Fruit fly (Drosophila melanogaster) whole organism, embryonic: ENCODE results near the gene CG5225.

Experiments used
- ATbp ChIP-seq: fragments of 200-800 bp; sonication (Bioruptor generic); optimal IDR thresholded peaks from 2 replicates; lab custom pipeline; 2017; ENCODE audit warnings: missing biosample characterization, mild to moderate bottlenecking, missing genetic modification characterization, missing genetic modification reagents
- Bteb2 ChIP-seq: fragments of 200-800 bp; sonication (Bioruptor generic); optimal IDR thresholded peaks from 2 replicates; lab custom pipeline; 2016; ENCODE audit warnings: missing biosample characterization, missing genetic modification characterization
- CG10267 ChIP-seq: fragments of 200-800 bp; sonication (Bioruptor generic); optimal IDR thresholded peaks from 2 replicates; lab custom pipeline; 2018; ENCODE audit warnings: missing biosample characterization, mild to moderate bottlenecking, missing genetic modification characterization, moderate library complexity
- CG10321 ChIP-seq: fragments of 200-800 bp; sonication (Bioruptor generic); IDR thresholded peaks from 2 replicates; pipeline ENCODE4 v1.3.6; 2022; ENCODE audit warnings: missing biosample characterization, missing genetic modification characterization
- CG11247 ChIP-seq: fragments of 200-800 bp; sonication (Bioruptor generic); IDR thresholded peaks from 2 replicates; pipeline ENCODE4 v1.3.6; 2022; ENCODE audit warnings: missing biosample characterization, missing genetic modification characterization
- CG13296 ChIP-seq: fragments of 200-800 bp; sonication (Bioruptor generic); optimal IDR thresholded peaks from 3 replicates; lab custom pipeline; 2018; ENCODE audit warnings: missing biosample characterization, mild to moderate bottlenecking, missing genetic modification characterization
- CG14965 ChIP-seq: fragments of 200-800 bp; sonication (Bioruptor generic); optimal IDR thresholded peaks from 2 replicates; lab custom pipeline; 2016; ENCODE audit warnings: missing biosample characterization, missing genetic modification characterization, borderline replicate concordance
- CG18599 ChIP-seq: fragments of 200-800 bp; sonication (Bioruptor generic); optimal IDR thresholded peaks from 3 replicates; lab custom pipeline; 2017; ENCODE audit warnings: missing biosample characterization, missing genetic modification characterization, mild to moderate bottlenecking, moderate library complexity, missing genetic modification reagents
- CG30020 ChIP-seq: fragments of 200-800 bp; optimal IDR thresholded peaks from 2 replicates; lab custom pipeline; 2019; ENCODE audit warnings: missing biosample characterization, mild to moderate bottlenecking, missing genetic modification characterization, moderate library complexity
- CG30403 ChIP-seq: fragments of 200-800 bp; sonication (Bioruptor generic); optimal IDR thresholded peaks from 3 replicates; lab custom pipeline; 2016; ENCODE audit warnings: missing biosample characterization, missing genetic modification characterization
- CG3163 ChIP-seq: fragments of 200-800 bp; sonication (Bioruptor generic); optimal IDR thresholded peaks from 3 replicates; lab custom pipeline; 2016; ENCODE audit warnings: missing biosample characterization, missing genetic modification characterization
- CG34224 ChIP-seq: fragments of 200-800 bp; sonication (Bioruptor generic); IDR thresholded peaks from 3 replicates; pipeline ENCODE4 v1.3.6; 2022; ENCODE audit warnings: missing biosample characterization, missing genetic modification characterization; ENCODE audit not compliant: partially characterized antibody
- CG4360 ChIP-seq: fragments of 200-800 bp; sonication (Bioruptor generic); IDR thresholded peaks from 2 replicates; pipeline ENCODE4 v1.3.6; 2022; ENCODE audit warnings: missing biosample characterization, missing genetic modification characterization
- CG4424 ChIP-seq: fragments of 200-800 bp; sonication (Bioruptor generic); optimal IDR thresholded peaks from 3 replicates; lab custom pipeline; 2016; ENCODE audit warnings: missing biosample characterization, missing genetic modification characterization
- CG4617 ChIP-seq: fragments of 200-800 bp; sonication (Bioruptor generic); optimal IDR thresholded peaks from 3 replicates; lab custom pipeline; 2016; ENCODE audit warnings: missing biosample characterization, missing genetic modification characterization, borderline replicate concordance
- CG6683 ChIP-seq: fragments of 200-800 bp; sonication (Bioruptor generic); optimal IDR thresholded peaks from 2 replicates; lab custom pipeline; 2017; ENCODE audit warnings: missing biosample characterization, mild to moderate bottlenecking, missing genetic modification characterization, missing genetic modification reagents
- CG6854 ChIP-seq: fragments of 200-800 bp; sonication (Bioruptor generic); optimal IDR thresholded peaks from 3 replicates; lab custom pipeline; 2017; ENCODE audit warnings: missing biosample characterization, mild to moderate bottlenecking, missing genetic modification characterization
- CG7928 ChIP-seq: fragments of 200-800 bp; sonication (Bioruptor generic); optimal IDR thresholded peaks from 2 replicates; lab custom pipeline; 2017; ENCODE audit warnings: missing biosample characterization, mild to moderate bottlenecking, missing genetic modification characterization
- CG8281 ChIP-seq: fragments of 200-800 bp; sonication (Bioruptor generic); optimal IDR thresholded peaks from 2 replicates; lab custom pipeline; 2018; ENCODE audit warnings: missing biosample characterization, mild to moderate bottlenecking, missing genetic modification characterization, moderate library complexity
- CG8388 ChIP-seq: fragments of 200-800 bp; sonication (Bioruptor generic); optimal IDR thresholded peaks from 2 replicates; lab custom pipeline; 2019; ENCODE audit warnings: missing biosample characterization, mild to moderate bottlenecking, missing genetic modification characterization, moderate library complexity
- CG9817 ChIP-seq: fragments of 200-800 bp; sonication (Bioruptor generic); optimal IDR thresholded peaks from 2 replicates; lab custom pipeline; 2018; ENCODE audit warnings: missing biosample characterization, mild to moderate bottlenecking, missing genetic modification characterization, moderate library complexity
- CG9932 ChIP-seq: fragments of 200-800 bp; sonication (Bioruptor generic); IDR thresholded peaks from 2 replicates; pipeline ENCODE4 v1.3.6; 2022; ENCODE audit warnings: missing biosample characterization, missing genetic modification characterization
- CTCF ChIP-seq: fragments of 200-800 bp; sonication (Bioruptor generic); optimal IDR thresholded peaks from 2 replicates; lab custom pipeline; 2017; ENCODE audit warnings: missing biosample characterization, mild to moderate bottlenecking, missing genetic modification characterization, moderate library complexity
- CkIIα-i1 ChIP-seq: fragments of 200-800 bp; sonication (Bioruptor generic); IDR thresholded peaks from 2 replicates; pipeline ENCODE4 v1.3.6; 2022; ENCODE audit warnings: missing biosample characterization, missing genetic modification characterization
- Dek ChIP-seq: fragments of 200-800 bp; sonication (Bioruptor generic); optimal IDR thresholded peaks from 3 replicates; lab custom pipeline; 2019; ENCODE audit warnings: missing biosample characterization, mild to moderate bottlenecking, missing genetic modification characterization, moderate library complexity
- Elba2 ChIP-seq: fragments of 200-800 bp; sonication (Bioruptor generic); optimal IDR thresholded peaks from 3 replicates; lab custom pipeline; 2016; ENCODE audit warnings: missing biosample characterization, missing genetic modification characterization
- Ets97D ChIP-seq: fragments of 200-800 bp; sonication (Bioruptor generic); optimal IDR thresholded peaks from 3 replicates; lab custom pipeline; 2016; ENCODE audit warnings: missing biosample characterization, missing genetic modification characterization
- GATAe ChIP-seq: fragments of 200-800 bp; sonication (Bioruptor generic); conservative IDR thresholded peaks from 2 replicates; pipeline ENCODE4 v1.3.6; 2022; ENCODE audit warnings: missing biosample characterization, missing genetic modification characterization
- Jarid2 ChIP-seq: fragments of 200-800 bp; sonication (Bioruptor generic); optimal IDR thresholded peaks from 3 replicates; lab custom pipeline; 2017; ENCODE audit warnings: mild to moderate bottlenecking, missing biosample characterization, missing genetic modification reagents, missing genetic modification characterization
- NC2α ChIP-seq: fragments of 200-800 bp; sonication (Bioruptor generic); optimal IDR thresholded peaks from 2 replicates; lab custom pipeline; 2016; ENCODE audit warnings: missing biosample characterization, missing genetic modification characterization
- Sin3A ChIP-seq: fragments of >200 bp; optimal IDR thresholded peaks from 2 replicates; lab custom pipeline; 2018
- Six4 ChIP-seq: fragments of 200-800 bp; sonication (Bioruptor generic); optimal IDR thresholded peaks from 2 replicates; lab custom pipeline; 2016; ENCODE audit warnings: missing biosample characterization, missing genetic modification characterization
- Spps ChIP-seq: fragments of 200-800 bp; sonication (Bioruptor generic); optimal IDR thresholded peaks from 2 replicates; lab custom pipeline; 2018; ENCODE audit warnings: missing biosample characterization, mild to moderate bottlenecking, missing genetic modification characterization
- Ssrp ChIP-seq: fragments of 200-800 bp; sonication (Bioruptor generic); optimal IDR thresholded peaks from 2 replicates; lab custom pipeline; 2018; ENCODE audit warnings: missing biosample characterization, mild to moderate bottlenecking, missing genetic modification characterization, moderate library complexity
- TFAM ChIP-seq: fragments of 200-800 bp; sonication (Bioruptor generic); optimal IDR thresholded peaks from 2 replicates; lab custom pipeline; 2017; ENCODE audit warnings: missing biosample characterization, missing genetic modification characterization, inconsistent platforms
- abd-A ChIP-seq: fragments of 200-800 bp; sonication (Bioruptor generic); optimal IDR thresholded peaks from 3 replicates; lab custom pipeline; 2019; ENCODE audit warnings: missing biosample characterization, mild to moderate bottlenecking, missing genetic modification characterization, moderate library complexity
- bowl ChIP-seq: fragments of 200-800 bp; sonication (Bioruptor generic); IDR thresholded peaks from 2 replicates; pipeline ENCODE4 v1.3.6; 2022; ENCODE audit warnings: missing biosample characterization, missing genetic modification characterization
- cwo ChIP-seq: fragments of 200-800 bp; sonication (Bioruptor generic); optimal IDR thresholded peaks from 3 replicates; lab custom pipeline; 2017; ENCODE audit warnings: missing biosample characterization, missing genetic modification characterization, mild to moderate bottlenecking, moderate library complexity, missing genetic modification reagents
- da ChIP-seq: fragments of 200-800 bp; sonication (Bioruptor generic); optimal IDR thresholded peaks from 2 replicates; lab custom pipeline; 2016; ENCODE audit warnings: missing biosample characterization, missing genetic modification characterization
- gce ChIP-seq: fragments of 200-800 bp; sonication (Bioruptor generic); IDR thresholded peaks from 3 replicates; pipeline ENCODE4 v1.3.6; 2022; ENCODE audit warnings: missing biosample characterization, missing genetic modification characterization
- jumu ChIP-seq: fragments of 200-800 bp; sonication (Bioruptor generic); optimal IDR thresholded peaks from 3 replicates; lab custom pipeline; 2016; ENCODE audit warnings: missing biosample characterization, missing genetic modification characterization
- maf-S ChIP-seq: fragments of 200-800 bp; sonication (Bioruptor generic); optimal IDR thresholded peaks from 2 replicates; lab custom pipeline; 2016; ENCODE audit warnings: missing biosample characterization, missing genetic modification characterization
- p53 ChIP-seq: fragments of 200-800 bp; sonication (Bioruptor generic); optimal IDR thresholded peaks from 2 replicates; lab custom pipeline; 2016; ENCODE audit warnings: missing biosample characterization, missing genetic modification characterization
- pzg ChIP-seq: fragments of 200-800 bp; sonication (Bioruptor generic); optimal IDR thresholded peaks from 3 replicates; lab custom pipeline; 2018; ENCODE audit warnings: missing biosample characterization, mild to moderate bottlenecking, missing genetic modification characterization, moderate library complexity
- ro ChIP-seq: fragments of 200-800 bp; sonication (Bioruptor generic); IDR thresholded peaks from 2 replicates; pipeline ENCODE4 v1.3.6; 2022; ENCODE audit warnings: missing biosample characterization, missing genetic modification characterization
- scrt ChIP-seq: fragments of 200-800 bp; sonication (Bioruptor generic); optimal IDR thresholded peaks from 2 replicates; lab custom pipeline; 2018; ENCODE audit warnings: missing biosample characterization, mild to moderate bottlenecking, missing genetic modification characterization, moderate library complexity
- slou ChIP-seq: fragments of 200-800 bp; sonication (Bioruptor generic); optimal IDR thresholded peaks from 3 replicates; lab custom pipeline; 2016; ENCODE audit warnings: missing biosample characterization, missing genetic modification characterization
- sug ChIP-seq: fragments of 200-800 bp; optimal IDR thresholded peaks from 2 replicates; lab custom pipeline; 2019; ENCODE audit warnings: missing biosample characterization, mild to moderate bottlenecking, missing genetic modification characterization, moderate library complexity
- tio ChIP-seq: fragments of 200-800 bp; sonication (Bioruptor generic); optimal IDR thresholded peaks from 2 replicates; lab custom pipeline; 2017; ENCODE audit warnings: missing biosample characterization, missing genetic modification characterization, inconsistent platforms
- unc-4 ChIP-seq: fragments of 200-800 bp; sonication (Bioruptor generic); IDR thresholded peaks from 2 replicates; pipeline ENCODE4 v1.3.6; 2022; ENCODE audit warnings: missing biosample characterization, missing genetic modification characterization; ENCODE audit not compliant: partially characterized antibody
- zen ChIP-seq: fragments of 200-800 bp; sonication (Bioruptor generic); optimal IDR thresholded peaks from 3 replicates; lab custom pipeline; 2018; ENCODE audit warnings: missing biosample characterization, mild to moderate bottlenecking, missing genetic modification characterization, moderate library complexity
- zen2 ChIP-seq: fragments of 200-800 bp; sonication (Bioruptor generic); IDR thresholded peaks from 3 replicates; pipeline ENCODE4 v1.3.6; 2022; ENCODE audit warnings: missing biosample characterization, missing genetic modification characterization; ENCODE audit not compliant: partially characterized antibody

Gene CG5225

dm6 chr3R:17056905-17057251, 28.4 kb downstream of the CG5225 start (continued):
- no peak for TF ChIP-seq unc-4 (GFP tag; lab: Robert Waterston, UW)
- no peak for TF ChIP-seq CG6683
- no peak for TF ChIP-seq scrt (GFP tag; lab: Kevin White, UChicago)
- no peak for TF ChIP-seq Ets97D (GFP tag; lab: Kevin White, UChicago)
- no peak for TF ChIP-seq CG8388 (GFP tag; lab: Kevin White, UChicago)
- no peak for TF ChIP-seq maf-S (GFP tag; lab: Kevin White, UChicago)
- no peak for TF ChIP-seq GATAe (GFP tag; lab: Robert Waterston, UW)
- peak; percentile 1 for TF ChIP-seq CG9817 (tag; lab: Kevin White, UChicago)
- no peak for TF ChIP-seq CG3163 (GFP tag; lab: Kevin White, UChicago)
- TF ChIP-seq zen2 (GFP tag; lab: Robert Waterston, UW), result no peak
- no peak for TF ChIP-seq CG30020
- TF ChIP-seq jumu (GFP tag; lab: Kevin White, UChicago), result no peak
- no peak for TF ChIP-seq CG10267 (tag; lab: Kevin White, UChicago)
- no peak for TF ChIP-seq CG9932
- TF ChIP-seq da (GFP tag; lab: Kevin White, UChicago), result no peak
- TF ChIP-seq CG4617 (GFP tag; lab: Kevin White, UChicago), result no peak
- no peak for TF ChIP-seq cwo (GFP tag; lab: Kevin White, UChicago)
- no peak for TF ChIP-seq CG13296 (GFP tag; lab: Kevin White, UChicago)
- TF ChIP-seq CG11247 (GFP tag; lab: Robert Waterston, UW), result no peak
- no peak for TF ChIP-seq ro (GFP tag; lab: Robert Waterston, UW)
- no peak for TF ChIP-seq CG7928 (GFP tag; lab: Kevin White, UChicago)
- TF ChIP-seq Bteb2 (GFP tag; lab: Kevin White, UChicago), result no peak
- no peak for TF ChIP-seq Spps (tag; lab: Kevin White, UChicago)
- TF ChIP-seq NC2α (GFP tag; lab: Kevin White, UChicago), result no peak
- 0 out of 2 replicates have a peak, but pooled peaks have one; percentile 4 for TF ChIP-seq bowl
- peak; percentile 27 for TF ChIP-seq CG30403
- no peak for TF ChIP-seq CG14965 (GFP tag; lab: Kevin White, UChicago)
- no peak for TF ChIP-seq Dek (tag; lab: Kevin White, UChicago)
- TF ChIP-seq CG4424 (GFP tag; lab: Kevin White, UChicago), result peak; percentile 7
- no peak for TF ChIP-seq Elba2 (GFP tag; lab: Kevin White, UChicago)
- no peak for TF ChIP-seq CTCF (GFP tag; lab: Kevin White, UChicago)
- TF ChIP-seq TFAM, result no peak
- no peak for TF ChIP-seq slou (GFP tag; lab: Kevin White, UChicago)
- TF ChIP-seq CG10321 (GFP tag; lab: Robert Waterston, UW), result no peak
- TF ChIP-seq CG8281 (tag; lab: Kevin White, UChicago), result no peak
- TF ChIP-seq p53 (GFP tag; lab: Kevin White, UChicago), result no peak
- TF ChIP-seq Sin3A (lab: Kevin White, UChicago), result no peak
- TF ChIP-seq gce (GFP tag; lab: Robert Waterston, UW), result no peak
- peak; percentile 4 for TF ChIP-seq Six4
- no peak for TF ChIP-seq CG4360
- TF ChIP-seq CG18599 (GFP tag; lab: Kevin White, UChicago), result no peak
- no peak for TF ChIP-seq CkIIα-i1 (GFP tag; lab: Robert Waterston, UW)
- TF ChIP-seq Ssrp, result no peak
- TF ChIP-seq sug (tag; lab: Kevin White, UChicago), result no peak
- TF ChIP-seq pzg (GFP tag; lab: Kevin White, UChicago), result no peak
- no peak for TF ChIP-seq ATbp (GFP tag; lab: Kevin White, UChicago)
- TF ChIP-seq abd-A, result no peak
- TF ChIP-seq Jarid2, result no peak
- no peak for TF ChIP-seq tio (GFP tag; lab: Kevin White, UChicago)
- TF ChIP-seq CG6854 (GFP tag; lab: Kevin White, UChicago), result no peak
- TF ChIP-seq CG34224 (GFP tag; lab: Robert Waterston, UW), result no peak
- TF ChIP-seq zen, result no peak
